Worm (Caenorhabditis elegans) whole organism, L1 larva: ENCODE results near the gene T26H5.8.

Experiments used
- aly-2 ChIP-seq: fragments of 150-350 bp; optimal IDR thresholded peaks from 2 replicates; lab custom pipeline; 2014; ENCODE audit warnings: missing biosample characterization, missing genetic modification characterization
- ama-1 ChIP-seq: fragments of 150-350 bp; optimal IDR thresholded peaks from 2 replicates; lab custom pipeline; 2014
- ceh-88 ChIP-seq: fragments of 200-800 bp; sonication (Bioruptor generic); IDR thresholded peaks from 2 replicates; pipeline ENCODE4 v1.3.6; 2022; ENCODE audit warnings: missing genetic modification characterization, missing compliant biosample characterization
- ces-1 ChIP-seq: fragments of 150-350 bp; optimal IDR thresholded peaks from 2 replicates; lab custom pipeline; 2014; ENCODE audit warnings: missing biosample characterization, missing genetic modification reagents, missing genetic modification characterization
- egl-27 ChIP-seq, 2 experiments: fragments of 150-350 bp in 1 of 2; sonication (generic microtip); optimal IDR thresholded peaks; 3 replicates each; lab custom pipeline; 2017 to 2018; ENCODE audit warnings: missing biosample characterization in 2 of 2, missing genetic modification characterization in 2 of 2, missing genetic modification reagents in 2 of 2
- lin-14 ChIP-seq: fragments of 200-800 bp; sonication (Bioruptor generic); optimal IDR thresholded peaks from 2 replicates; lab custom pipeline; 2018; ENCODE audit warnings: mild to moderate bottlenecking, missing genetic modification characterization, moderate library complexity, missing compliant biosample characterization
- lin-15B ChIP-seq: fragments of 150-350 bp; sonication (generic microtip); optimal IDR thresholded peaks from 3 replicates; lab custom pipeline; 2014; ENCODE audit warnings: missing biosample characterization, missing genetic modification characterization
- nhr-76 ChIP-seq: sonication (generic microtip); optimal IDR thresholded peaks from 2 replicates; lab custom pipeline; 2017; ENCODE audit warnings: missing biosample characterization, missing genetic modification characterization
- tbx-2 ChIP-seq: sonication (generic microtip); optimal IDR thresholded peaks from 2 replicates; lab custom pipeline; 2016; ENCODE audit warnings: missing genetic modification characterization, missing compliant biosample characterization
- unc-62 ChIP-seq: fragments of 150-350 bp; optimal IDR thresholded peaks from 2 replicates; lab custom pipeline; 2014; ENCODE audit warnings: missing biosample characterization, missing genetic modification reagents, missing genetic modification characterization
- unc-86 ChIP-seq: sonication (generic microtip); optimal IDR thresholded peaks from 2 replicates; lab custom pipeline; 2016; ENCODE audit warnings: missing genetic modification characterization, missing compliant biosample characterization
- xbp-1 ChIP-seq: sonication (generic microtip); optimal IDR thresholded peaks from 2 replicates; lab custom pipeline; 2016; ENCODE audit warnings: missing genetic modification characterization, missing compliant biosample characterization
- ztf-11 ChIP-seq, 2 experiments: sonication (generic microtip); optimal IDR thresholded peaks; 2 replicates each; lab custom pipeline; 2016 to 2017; ENCODE audit warnings: missing genetic modification characterization in 2 of 2, missing biosample characterization in 1 of 2, missing compliant biosample characterization in 1 of 2

- TF ChIP-seq lin-15B (tag; lab: Kevin White, UChicago), result no peak
- TF ChIP-seq egl-27 (tag; optimal IDR thresholded peaks at IDR 0.05; lab: Kevin White, UChicago), result no peak
- TF ChIP-seq ama-1 (lab: Kevin White, UChicago), result no peak
- TF ChIP-seq ceh-88, result no peak
- TF ChIP-seq ztf-11 (tag; optimal IDR thresholded peaks at IDR 0.05; lab: Kevin White, UChicago), result no peak
- no peak for TF ChIP-seq unc-86 (tag; lab: Kevin White, UChicago)
- TF ChIP-seq nhr-76 (tag; lab: Kevin White, UChicago), result no peak
- TF ChIP-seq ces-1 (GFP tag; lab: Kevin White, UChicago), result no peak
- no peak for TF ChIP-seq unc-62
- no peak for TF ChIP-seq lin-14
- no peak for TF ChIP-seq xbp-1 (tag; lab: Kevin White, UChicago)
- TF ChIP-seq tbx-2 (tag; lab: Kevin White, UChicago), result no peak
- TF ChIP-seq aly-2 (tag; lab: Kevin White, UChicago), result no peak
Measured at ce11 chrV:15398728-15399127, 33.8 kb downstream of the T26H5.8 start, which contains the start of gene fbxa-199.
